Fruit fly (Drosophila melanogaster): ENCODE data around the gene CG9483.

The CG9483 gene

dm6 chr2L:8901882-8902281, 35.3 kb downstream of the CG9483 start:
- TF ChIP-seq Hr39 (GFP tag; optimal IDR thresholded peaks at IDR 0.05) (no peak), salr (GFP tag; optimal IDR thresholded peaks at IDR 0.05) (no peak)

dm6 chr2L:8906279-8906678, 39.7 kb downstream of the CG9483 start:
- TF ChIP-seq CG11762 (GFP tag; optimal IDR thresholded peaks at IDR 0.05; ENCODE audit: insufficient read depth), result no peak
- no peak for TF ChIP-seq Hr4 (GFP tag; optimal IDR thresholded peaks at IDR 0.05)
- TF ChIP-seq CG6792 (GFP tag; optimal IDR thresholded peaks at IDR 0.05), result peak; percentile 10
- TF ChIP-seq CG31627 (GFP tag; optimal IDR thresholded peaks at IDR 0.05), result no peak
- peak; percentile 43 for TF ChIP-seq esn (GFP tag; optimal IDR thresholded peaks at IDR 0.05)
- TF ChIP-seq Eip93F (GFP tag; optimal IDR thresholded peaks at IDR 0.05), result no peak
- TF ChIP-seq vri (GFP tag; optimal IDR thresholded peaks at IDR 0.05), result peak; percentile 17
- TF ChIP-seq Sox102F (GFP tag; optimal IDR thresholded peaks at IDR 0.05), result peak; percentile 8
- TF ChIP-seq CG6163 (GFP tag; IDR thresholded peaks at IDR 0.05), result no peak
- no peak for TF ChIP-seq dac (GFP tag; optimal IDR thresholded peaks at IDR 0.05)
- no peak for TF ChIP-seq CG7368 (GFP tag; optimal IDR thresholded peaks at IDR 0.05)
- TF ChIP-seq Ets96B (tag; optimal IDR thresholded peaks at IDR 0.05), result peak; percentile 52
- TF ChIP-seq acj6 (GFP tag; optimal IDR thresholded peaks at IDR 0.05), result no peak
- TF ChIP-seq CG11902 (GFP tag; optimal IDR thresholded peaks at IDR 0.05), result no peak
- TF ChIP-seq Eip75B (GFP tag; optimal IDR thresholded peaks at IDR 0.05), result peak; percentile 27
- peak; percentile 52 for TF ChIP-seq Smox (GFP tag; optimal IDR thresholded peaks at IDR 0.05)
- TF ChIP-seq CG1621 (tag; optimal IDR thresholded peaks at IDR 0.05), result peak; percentile 12
- peak in 1 of 2 experiments; percentile 35 for TF ChIP-seq salr (GFP tag; optimal IDR thresholded peaks at IDR 0.05)
- TF ChIP-seq Hr39 (GFP tag; optimal IDR thresholded peaks at IDR 0.05), result peak; percentile 6
- TF ChIP-seq CG3919 (GFP tag; optimal IDR thresholded peaks at IDR 0.05), result peak; percentile 19
- peak; percentile 53 for TF ChIP-seq topi (GFP tag; optimal IDR thresholded peaks at IDR 0.05)
- peak; percentile 26 for TF ChIP-seq CG10631 (GFP tag; optimal IDR thresholded peaks at IDR 0.05)
- TF ChIP-seq CG3032 (tag; optimal IDR thresholded peaks at IDR 0.05), result peak; percentile 49
- TF ChIP-seq Sox14 (GFP tag; optimal IDR thresholded peaks at IDR 0.05), result peak; percentile 0
- TF ChIP-seq Eip78C (GFP tag), result peak; percentile 78
- TF ChIP-seq pdm3 (GFP tag; optimal IDR thresholded peaks at IDR 0.05), result no peak
- no peak for TF ChIP-seq dsx (GFP tag; optimal IDR thresholded peaks at IDR 0.05; ENCODE audit: poor library complexity, severe bottlenecking)
- no peak for TF ChIP-seq CG6276 (GFP tag; optimal IDR thresholded peaks at IDR 0.05)
- no peak for TF ChIP-seq CG10669 (GFP tag; optimal IDR thresholded peaks at IDR 0.05)
- no peak for TF ChIP-seq CG8319 (GFP tag; optimal IDR thresholded peaks at IDR 0.05)
- TF ChIP-seq CG8119 (GFP tag; IDR thresholded peaks at IDR 0.05), result no peak
- no peak for TF ChIP-seq CG4318 (GFP tag; optimal IDR thresholded peaks at IDR 0.05)
- TF ChIP-seq CG16779 (tag; optimal IDR thresholded peaks at IDR 0.05), result no peak
- no peak for TF ChIP-seq CG11294 (GFP tag; IDR thresholded peaks at IDR 0.05)
- peak; percentile 55 for TF ChIP-seq Met (GFP tag; optimal IDR thresholded peaks at IDR 0.05)
- peak; percentile 38 for TF ChIP-seq cyc (GFP tag; optimal IDR thresholded peaks at IDR 0.05)
- TF ChIP-seq lz (GFP tag; optimal IDR thresholded peaks at IDR 0.05), result peak; percentile 29
- peak; percentile 29 for TF ChIP-seq spab (GFP tag; optimal IDR thresholded peaks at IDR 0.05)
- no peak for TF ChIP-seq CG9139 (GFP tag; optimal IDR thresholded peaks at IDR 0.05)
- TF ChIP-seq Sox15 (GFP tag; optimal IDR thresholded peaks at IDR 0.05), result no peak
- TF ChIP-seq CG6854 (GFP tag; optimal IDR thresholded peaks at IDR 0.05), result no peak
- peak; percentile 26 for TF ChIP-seq CG6808 (GFP tag; optimal IDR thresholded peaks at IDR 0.05)
- TF ChIP-seq eg (GFP tag; IDR thresholded peaks at IDR 0.05), result no peak
- no peak for TF ChIP-seq fd59A (GFP tag; optimal IDR thresholded peaks at IDR 0.05)
- no peak for TF ChIP-seq ss (GFP tag; optimal IDR thresholded peaks at IDR 0.05)
- TF ChIP-seq achi (GFP tag; optimal IDR thresholded peaks at IDR 0.05), result peak; percentile 16
- TF ChIP-seq svp (GFP tag), result peak; percentile 75
- TF ChIP-seq net (GFP tag; optimal IDR thresholded peaks at IDR 0.05), result no peak

Measured in whole organism, prepupa.